Fruit fly (Drosophila melanogaster): ENCODE results near the gene Cyp28d1.

The Cyp28d1 gene

dm6 chr2L:5256036-5256846, 46.0 kb downstream of the Cyp28d1 start (continued):
- TF ChIP-seq CG13287 (GFP tag; IDR thresholded peaks at IDR 0.05; ENCODE audit: partially characterized antibody) (no peak), dmrt11E (tag; optimal IDR thresholded peaks at IDR 0.05) (peak; percentile 66), Max (GFP tag; optimal IDR thresholded peaks at IDR 0.05) (no peak), CG14710 (tag; optimal IDR thresholded peaks at IDR 0.05) (peak; percentile 65), CG4617 (GFP tag; optimal IDR thresholded peaks at IDR 0.05; ENCODE audit: borderline replicate concordance) (no peak), CG12659 (GFP tag; optimal IDR thresholded peaks at IDR 0.05) (peak; percentile 17), sd (tag; optimal IDR thresholded peaks at IDR 0.05) (no peak), CG9609 (GFP tag; optimal IDR thresholded peaks at IDR 0.05) (no peak), CG5953 (GFP tag; IDR thresholded peaks at IDR 0.05) (no peak), CG12071 (GFP tag; optimal IDR thresholded peaks at IDR 0.05) (no peak), Camta (GFP tag; optimal IDR thresholded peaks at IDR 0.05) (peak; percentile 28), usp (GFP tag; optimal IDR thresholded peaks at IDR 0.05) (no peak), CG7963 (GFP tag; IDR thresholded peaks at IDR 0.05; ENCODE audit: partially characterized antibody) (no peak), CG11504 (tag; optimal IDR thresholded peaks at IDR 0.05) (peak; percentile 64), NC2β (GFP tag; optimal IDR thresholded peaks at IDR 0.05) (peak; percentile 60), Bgb (GFP tag; IDR thresholded peaks at IDR 0.05; ENCODE audit: partially characterized antibody) (no peak), Rx (GFP tag; IDR thresholded peaks at IDR 0.05) (no peak), Sin3A (optimal IDR thresholded peaks at IDR 0.05) (no peak), disco-r (GFP tag; optimal IDR thresholded peaks at IDR 0.05) (no peak), CG3065 (GFP tag; optimal IDR thresholded peaks at IDR 0.05) (peak; percentile 33), Neu2 (GFP tag; optimal IDR thresholded peaks at IDR 0.05; ENCODE audit: borderline replicate concordance) (no peak), ind (GFP tag; optimal IDR thresholded peaks at IDR 0.05) (no peak), stwl (tag; optimal IDR thresholded peaks at IDR 0.05) (peak; percentile 25), odd (GFP tag; optimal IDR thresholded peaks at IDR 0.05) (peak; percentile 25), hbn (GFP tag; IDR thresholded peaks at IDR 0.05; ENCODE audit: partially characterized antibody) (no peak), insv (GFP tag; optimal IDR thresholded peaks at IDR 0.05) (peak in 1 of 2 experiments; percentile 3), Doc3 (GFP tag; IDR thresholded peaks at IDR 0.05; ENCODE audit: partially characterized antibody) (no peak), sr (GFP tag; IDR thresholded peaks at IDR 0.05) (no peak), onecut (GFP tag; IDR thresholded peaks at IDR 0.05) (no peak; the same call in none of the 2 replicates), en (GFP tag; optimal IDR thresholded peaks at IDR 0.05) (no peak), maf-S (GFP tag; optimal IDR thresholded peaks at IDR 0.05) (no peak), CG7556 (GFP tag; optimal IDR thresholded peaks at IDR 0.05) (peak; percentile 45), ATbp (GFP tag; optimal IDR thresholded peaks at IDR 0.05) (peak; percentile 57), bigmax (GFP tag; optimal IDR thresholded peaks at IDR 0.05) (no peak), Scr (GFP tag; IDR thresholded peaks at IDR 0.05; ENCODE audit: partially characterized antibody) (no peak), ewg (GFP tag; optimal IDR thresholded peaks at IDR 0.05) (no peak), Poxn (GFP tag; IDR thresholded peaks at IDR 0.05) (no peak), gt (GFP tag; IDR thresholded peaks at IDR 0.05) (no peak), gem (tag; optimal IDR thresholded peaks at IDR 0.05) (peak; percentile 55), stc (GFP tag; IDR thresholded peaks at IDR 0.05) (peak; percentile 21; the same call in 1 of the 2 replicates), Drgx (GFP tag; IDR thresholded peaks at IDR 0.05) (peak; percentile 43), inv (GFP tag; IDR thresholded peaks at IDR 0.05; ENCODE audit: partially characterized antibody) (no peak), CG9797 (GFP tag; optimal IDR thresholded peaks at IDR 0.05) (peak; percentile 32), CG12219 (GFP tag; optimal IDR thresholded peaks at IDR 0.05) (peak; percentile 46), CG13424 (tag; optimal IDR thresholded peaks at IDR 0.05) (peak; percentile 34), CG7928 (GFP tag; optimal IDR thresholded peaks at IDR 0.05) (no peak), CG1529 (GFP tag; optimal IDR thresholded peaks at IDR 0.05) (peak; percentile 49), CG12155 (GFP tag; optimal IDR thresholded peaks at IDR 0.05) (no peak), wdn (GFP tag; IDR thresholded peaks at IDR 0.05) (no peak)

All from whole organism, embryonic.